Fruit fly (Drosophila melanogaster): ENCODE data around the gene Nnf1b.
A peak's percentile ranks its signal among the peaks of the same experiment; 100 is the strongest.

Gene Nnf1b

dm6 chr2L:827516-828362, 17.4 kb downstream of the Nnf1b start (continued):
- no peak for TF ChIP-seq CG12744 (GFP tag; optimal IDR thresholded peaks at IDR 0.05)

- TF ChIP-seq PHDP (tag; optimal IDR thresholded peaks at IDR 0.05) = peak; percentile 53
- 0 out of 2 replicates have a peak, but pooled peaks have one; percentile 14 for TF ChIP-seq CG10366 (GFP tag; IDR thresholded peaks at IDR 0.05)
- peak; percentile 10 for TF ChIP-seq CG9437 (GFP tag; optimal IDR thresholded peaks at IDR 0.05)
- peak; percentile 56; the same call in 1 of the 3 replicates for TF ChIP-seq Optix (GFP tag; IDR thresholded peaks at IDR 0.05)
- no peak for TF ChIP-seq grn (GFP tag; optimal IDR thresholded peaks at IDR 0.05)
- TF ChIP-seq sens (GFP tag) = peak; percentile 89
- no peak for TF ChIP-seq hth (optimal IDR thresholded peaks at IDR 0.05)
- TF ChIP-seq CG15479 (GFP tag; optimal IDR thresholded peaks at IDR 0.05) = no peak
- no peak for TF ChIP-seq MESR4 (GFP tag; optimal IDR thresholded peaks at IDR 0.05)
- TF ChIP-seq pnt (GFP tag; optimal IDR thresholded peaks at IDR 0.05) = peak; percentile 4
- TF ChIP-seq Blimp-1 (GFP tag; optimal IDR thresholded peaks at IDR 0.05) = peak; percentile 6
- peak; percentile 38 for TF ChIP-seq ATbp (GFP tag; optimal IDR thresholded peaks at IDR 0.05)
- no peak for TF ChIP-seq Stat92E (GFP tag; optimal IDR thresholded peaks at IDR 0.05)
- peak; percentile 44 for TF ChIP-seq CG10979 (tag; optimal IDR thresholded peaks at IDR 0.05)
- TF ChIP-seq CG17359 (tag; optimal IDR thresholded peaks at IDR 0.05) = peak; percentile 0
- TF ChIP-seq bsh (GFP tag; optimal IDR thresholded peaks at IDR 0.05) = peak; percentile 15 to 75
- TF ChIP-seq Med (GFP tag) = peak; percentile 80
- peak; percentile 47 for TF ChIP-seq NC2β (GFP tag; optimal IDR thresholded peaks at IDR 0.05)
- TF ChIP-seq CG9817 (tag; optimal IDR thresholded peaks at IDR 0.05) = peak; percentile 40
- peak; percentile 8 for TF ChIP-seq dmrt11E (tag; optimal IDR thresholded peaks at IDR 0.05)
- TF ChIP-seq seq (GFP tag; IDR thresholded peaks at IDR 0.05) = peak; percentile 39; the same call in 1 of the 2 replicates
- TF ChIP-seq C15 (GFP tag; IDR thresholded peaks at IDR 0.05) = 0 out of 3 replicates have a peak, but pooled peaks have one; percentile 8
- peak; percentile 58; the same call in 1 of the 3 replicates for TF ChIP-seq otp (GFP tag; IDR thresholded peaks at IDR 0.05)
- TF ChIP-seq vfl (GFP tag; optimal IDR thresholded peaks at IDR 0.05) = no peak
- no peak; the same call in 2 of the 3 replicates for TF ChIP-seq croc (GFP tag; conservative IDR thresholded peaks at IDR 0.05)
- peak; percentile 48 for TF ChIP-seq CG9932 (GFP tag; IDR thresholded peaks at IDR 0.05)
- peak; percentile 37 for TF ChIP-seq CG8924 (tag; optimal IDR thresholded peaks at IDR 0.05)
- TF ChIP-seq CG3407 (GFP tag; optimal IDR thresholded peaks at IDR 0.05) = peak; percentile 14
- peak; percentile 67 for TF ChIP-seq CG1024 (GFP tag; IDR thresholded peaks at IDR 0.05)
- no peak for TF ChIP-seq ase (GFP tag; IDR thresholded peaks at IDR 0.05)
- peak; percentile 87 for TF ChIP-seq ci (GFP tag; IDR thresholded peaks at IDR 0.05)
- TF ChIP-seq dpn (GFP tag; optimal IDR thresholded peaks at IDR 0.05) = peak in 1 of 2 experiments; percentile 27
- no peak for TF ChIP-seq CG7556 (GFP tag; optimal IDR thresholded peaks at IDR 0.05)
- TF ChIP-seq CG2120 (GFP tag; optimal IDR thresholded peaks at IDR 0.05) = peak; percentile 59
- TF ChIP-seq Hr78 (GFP tag; optimal IDR thresholded peaks at IDR 0.05) = no peak
- TF ChIP-seq HLH3B (GFP tag; IDR thresholded peaks at IDR 0.05) = peak; percentile 29; the same call in 1 of the 2 replicates
- TF ChIP-seq Hmx (GFP tag; optimal IDR thresholded peaks at IDR 0.05) = no peak
- TF ChIP-seq Hr3 (GFP tag; optimal IDR thresholded peaks at IDR 0.05) = peak; percentile 32
- TF ChIP-seq CG7372 (GFP tag; IDR thresholded peaks at IDR 0.05) = no peak
- peak; percentile 27 for TF ChIP-seq tin (GFP tag; optimal IDR thresholded peaks at IDR 0.05)
- TF ChIP-seq CG31388 (GFP tag; optimal IDR thresholded peaks at IDR 0.05) = no peak
- TF ChIP-seq CG31224 (GFP tag; IDR thresholded peaks at IDR 0.05) = no peak
- no peak for TF ChIP-seq ken (GFP tag; IDR thresholded peaks at IDR 0.05)
- 0 out of 2 replicates have a peak, but pooled peaks have one; percentile 15 for TF ChIP-seq Oaz (GFP tag; IDR thresholded peaks at IDR 0.05)
- peak; percentile 44; the same call in 1 of the 2 replicates for TF ChIP-seq sisA (GFP tag; IDR thresholded peaks at IDR 0.05)
- TF ChIP-seq fu2 (GFP tag; optimal IDR thresholded peaks at IDR 0.05) = peak; percentile 12
Observed at dm6 chr2L:837989-838388, 27.6 kb downstream of the Nnf1b start.

Measured in whole organism, embryonic.